Fruit fly (Drosophila melanogaster) whole organism, embryonic: ENCODE results near the gene Cp18.
A peak's percentile ranks its signal among the peaks of the same experiment; 100 is the strongest.

ENCODE experiments used
- Asciz ChIP-seq: fragments of 200-800 bp; sonication (Bioruptor generic); optimal IDR thresholded peaks from 2 replicates; lab custom pipeline; 2017; ENCODE audit warnings: missing biosample characterization, mild to moderate bottlenecking, missing genetic modification characterization, missing genetic modification reagents
- Atf6 ChIP-seq: fragments of 200-800 bp; sonication (Bioruptor generic); IDR thresholded peaks from 2 replicates; pipeline ENCODE4 v1.3.6; 2022; ENCODE audit warnings: missing biosample characterization, missing genetic modification characterization
- Blimp-1 ChIP-seq: fragments of 200-800 bp; sonication (Bioruptor generic); optimal IDR thresholded peaks from 3 replicates; lab custom pipeline; 2018; ENCODE audit warnings: missing biosample characterization, missing genetic modification characterization, mild to moderate bottlenecking, moderate library complexity, missing genetic modification reagents
- CG10267 ChIP-seq: fragments of 200-800 bp; sonication (Bioruptor generic); optimal IDR thresholded peaks from 2 replicates; lab custom pipeline; 2018; ENCODE audit warnings: missing biosample characterization, mild to moderate bottlenecking, missing genetic modification characterization, moderate library complexity
- CG12299 ChIP-seq: fragments of 200-800 bp; sonication (Bioruptor generic); optimal IDR thresholded peaks from 2 replicates; lab custom pipeline; 2018; ENCODE audit warnings: missing biosample characterization, mild to moderate bottlenecking, missing genetic modification characterization
- CG12744 ChIP-seq: fragments of 200-800 bp; sonication (Bioruptor generic); optimal IDR thresholded peaks from 2 replicates; lab custom pipeline; 2016; ENCODE audit warnings: missing biosample characterization, missing genetic modification characterization
- CG12942 ChIP-seq: fragments of 200-800 bp; sonication (Bioruptor generic); optimal IDR thresholded peaks from 3 replicates; lab custom pipeline; 2016; ENCODE audit warnings: missing biosample characterization, missing genetic modification characterization
- CG14014 ChIP-seq: fragments of 200-800 bp; sonication (Bioruptor generic); IDR thresholded peaks from 2 replicates; pipeline ENCODE4 v1.3.6; 2022; ENCODE audit warnings: missing biosample characterization, missing genetic modification characterization
- CG14667 ChIP-seq: fragments of 200-800 bp; sonication (Bioruptor generic); IDR thresholded peaks from 2 replicates; pipeline ENCODE4 v1.3.6; 2022; ENCODE audit warnings: missing biosample characterization, missing genetic modification characterization
- CG15011 ChIP-seq: fragments of 200-800 bp; sonication (Bioruptor generic); optimal IDR thresholded peaks from 3 replicates; lab custom pipeline; 2018; ENCODE audit warnings: missing biosample characterization, mild to moderate bottlenecking, missing genetic modification characterization
- CG15269 ChIP-seq: fragments of 200-800 bp; sonication (Bioruptor generic); optimal IDR thresholded peaks from 2 replicates; lab custom pipeline; 2018; ENCODE audit warnings: missing biosample characterization, mild to moderate bottlenecking, missing genetic modification characterization, moderate library complexity
- CG1529 ChIP-seq: fragments of 200-800 bp; sonication (Bioruptor generic); optimal IDR thresholded peaks from 3 replicates; lab custom pipeline; 2018; ENCODE audit warnings: missing biosample characterization, missing genetic modification characterization
- CG15479 ChIP-seq: fragments of 200-800 bp; sonication (Bioruptor generic); optimal IDR thresholded peaks from 3 replicates; lab custom pipeline; 2019; ENCODE audit warnings: missing biosample characterization, mild to moderate bottlenecking, missing genetic modification characterization, moderate library complexity
- CG1647 ChIP-seq: fragments of 200-800 bp; sonication (Bioruptor generic); optimal IDR thresholded peaks from 3 replicates; lab custom pipeline; 2016; ENCODE audit warnings: missing biosample characterization, missing genetic modification characterization
- CG17802 ChIP-seq: fragments of 200-800 bp; sonication (Bioruptor generic); optimal IDR thresholded peaks from 2 replicates; lab custom pipeline; 2018; ENCODE audit warnings: missing biosample characterization, mild to moderate bottlenecking, missing genetic modification characterization, moderate library complexity
- CG2199 ChIP-seq: fragments of 200-800 bp; sonication (Bioruptor generic); IDR thresholded peaks from 3 replicates; pipeline ENCODE4 v1.3.6; 2022; ENCODE audit warnings: missing biosample characterization, missing genetic modification characterization
- CG2875 ChIP-seq: fragments of 200-800 bp; sonication (Bioruptor generic); optimal IDR thresholded peaks from 2 replicates; lab custom pipeline; 2017; ENCODE audit warnings: missing biosample characterization, mild to moderate bottlenecking, missing genetic modification characterization, missing genetic modification reagents
- CG2889 ChIP-seq: fragments of 200-800 bp; sonication (Bioruptor generic); IDR thresholded peaks from 3 replicates; pipeline ENCODE4 v1.3.6; 2022; ENCODE audit warnings: missing biosample characterization, missing genetic modification characterization
- CG3838 ChIP-seq: fragments of 200-800 bp; sonication (Bioruptor generic); optimal IDR thresholded peaks from 3 replicates; lab custom pipeline; 2016; ENCODE audit warnings: missing biosample characterization, missing genetic modification characterization
- CG3847 ChIP-seq: fragments of 200-800 bp; sonication (Bioruptor generic); IDR thresholded peaks from 2 replicates; pipeline ENCODE4 v1.3.6; 2022; ENCODE audit warnings: missing biosample characterization, missing genetic modification characterization
- CG6689 ChIP-seq: fragments of 200-800 bp; sonication (Bioruptor generic); IDR thresholded peaks from 2 replicates; pipeline ENCODE4 v1.3.6; 2022; ENCODE audit warnings: missing biosample characterization, missing genetic modification characterization
- CG7745 ChIP-seq: fragments of 200-800 bp; sonication (Bioruptor generic); optimal IDR thresholded peaks from 2 replicates; lab custom pipeline; 2018; ENCODE audit warnings: missing biosample characterization, mild to moderate bottlenecking, missing genetic modification characterization, moderate library complexity
- CG7987 ChIP-seq: fragments of 200-800 bp; sonication (Bioruptor generic); optimal IDR thresholded peaks from 2 replicates; lab custom pipeline; 2018; ENCODE audit warnings: missing biosample characterization, mild to moderate bottlenecking, missing genetic modification characterization, moderate library complexity
- CG8290 ChIP-seq, 3 experiments: fragments of 200-800 bp; sonication (Bioruptor generic); optimal IDR thresholded peaks; 2 replicates each; lab custom pipeline; 2016 to 2019; ENCODE audit warnings: missing biosample characterization in 3 of 3, missing genetic modification characterization in 3 of 3, mild to moderate bottlenecking in 2 of 3, moderate library complexity in 1 of 3
- CG9437 ChIP-seq: fragments of 200-800 bp; sonication (Bioruptor generic); optimal IDR thresholded peaks from 2 replicates; lab custom pipeline; 2018; ENCODE audit warnings: missing biosample characterization, mild to moderate bottlenecking, missing genetic modification characterization
- CG9727 ChIP-seq: fragments of 200-800 bp; sonication (Bioruptor generic); optimal IDR thresholded peaks from 3 replicates; lab custom pipeline; 2017; ENCODE audit warnings: missing biosample characterization, mild to moderate bottlenecking, missing genetic modification characterization
- E2f2 ChIP-seq: fragments of 200-800 bp; sonication (Bioruptor generic); IDR thresholded peaks from 2 replicates; pipeline ENCODE4 v1.3.6; 2022; ENCODE audit warnings: missing biosample characterization, missing genetic modification characterization
- Ets97D ChIP-seq: fragments of 200-800 bp; sonication (Bioruptor generic); optimal IDR thresholded peaks from 3 replicates; lab custom pipeline; 2016; ENCODE audit warnings: missing biosample characterization, missing genetic modification characterization
- HmgZ ChIP-seq: fragments of 200-800 bp; sonication (Bioruptor generic); optimal IDR thresholded peaks from 2 replicates; lab custom pipeline; 2018; ENCODE audit warnings: missing biosample characterization, mild to moderate bottlenecking, missing genetic modification characterization
- MBD-R2 ChIP-seq: fragments of 200-800 bp; sonication (Bioruptor generic); IDR thresholded peaks from 2 replicates; pipeline ENCODE4 v1.3.6; 2022; ENCODE audit warnings: missing biosample characterization, missing genetic modification characterization
- NC2α ChIP-seq: fragments of 200-800 bp; sonication (Bioruptor generic); optimal IDR thresholded peaks from 2 replicates; lab custom pipeline; 2016; ENCODE audit warnings: missing biosample characterization, missing genetic modification characterization
- Nf-YB ChIP-seq: fragments of 200-800 bp; sonication (Bioruptor generic); optimal IDR thresholded peaks from 3 replicates; lab custom pipeline; 2019; ENCODE audit warnings: missing biosample characterization, mild to moderate bottlenecking, missing genetic modification characterization, moderate library complexity
- Oli ChIP-seq: fragments of 200-800 bp; sonication (Bioruptor generic); optimal IDR thresholded peaks from 2 replicates; lab custom pipeline; 2018; ENCODE audit warnings: missing biosample characterization, mild to moderate bottlenecking, missing genetic modification characterization, moderate library complexity
- Rfx ChIP-seq: fragments of 200-800 bp; sonication (Bioruptor generic); IDR thresholded peaks from 2 replicates; pipeline ENCODE4 v1.3.6; 2022; ENCODE audit warnings: missing biosample characterization, missing genetic modification characterization
- Rx ChIP-seq: fragments of 200-800 bp; sonication (Bioruptor generic); IDR thresholded peaks from 2 replicates; pipeline ENCODE4 v1.3.6; 2022; ENCODE audit warnings: missing biosample characterization, missing genetic modification characterization
- Sox100B ChIP-seq: fragments of 200-800 bp; sonication (Bioruptor generic); optimal IDR thresholded peaks from 3 replicates; lab custom pipeline; 2018; ENCODE audit warnings: missing biosample characterization, mild to moderate bottlenecking, missing genetic modification characterization
- Sry-β ChIP-seq: fragments of 200-800 bp; sonication (Bioruptor generic); optimal IDR thresholded peaks from 2 replicates; lab custom pipeline; 2018; ENCODE audit warnings: missing biosample characterization, mild to moderate bottlenecking, missing genetic modification characterization, moderate library complexity
- ap ChIP-seq: fragments of 200-800 bp; sonication (Bioruptor generic); IDR thresholded peaks from 2 replicates; pipeline ENCODE4 v1.3.6; 2022; ENCODE audit warnings: missing biosample characterization, missing genetic modification characterization
- bigmax ChIP-seq: fragments of 200-800 bp; sonication (Bioruptor generic); optimal IDR thresholded peaks from 2 replicates; lab custom pipeline; 2018; ENCODE audit warnings: missing biosample characterization, mild to moderate bottlenecking, missing genetic modification characterization
- eyg ChIP-seq: fragments of 200-800 bp; sonication (Bioruptor generic); optimal IDR thresholded peaks from 3 replicates; lab custom pipeline; 2016; ENCODE audit warnings: missing biosample characterization, missing genetic modification characterization
- grau ChIP-seq: fragments of 200-800 bp; optimal IDR thresholded peaks from 3 replicates; lab custom pipeline; 2019; ENCODE audit warnings: missing biosample characterization, mild to moderate bottlenecking, missing genetic modification characterization, moderate library complexity
- ham ChIP-seq: fragments of 200-800 bp; sonication (Bioruptor generic); IDR thresholded peaks from 2 replicates; pipeline ENCODE4 v1.3.6; 2022; ENCODE audit warnings: missing biosample characterization, missing genetic modification characterization
- ken ChIP-seq: fragments of 200-800 bp; sonication (Bioruptor generic); IDR thresholded peaks from 3 replicates; pipeline ENCODE4 v1.3.6; 2022; ENCODE audit warnings: missing biosample characterization, missing genetic modification characterization
- nau ChIP-seq: fragments of 200-800 bp; sonication (Bioruptor generic); optimal IDR thresholded peaks from 3 replicates; lab custom pipeline; 2017; ENCODE audit warnings: missing biosample characterization, mild to moderate bottlenecking, missing genetic modification characterization, missing genetic modification reagents
- pnt ChIP-seq: fragments of 200-800 bp; sonication (Bioruptor generic); optimal IDR thresholded peaks from 3 replicates; lab custom pipeline; 2016; ENCODE audit warnings: missing biosample characterization, missing genetic modification characterization
- pum ChIP-seq: fragments of 200-800 bp; sonication (Bioruptor generic); optimal IDR thresholded peaks from 2 replicates; lab custom pipeline; 2016; ENCODE audit warnings: missing biosample characterization, missing genetic modification characterization
- twi ChIP-seq: fragments of 200-800 bp; optimal IDR thresholded peaks from 2 replicates; lab custom pipeline; 2019; ENCODE audit warnings: missing biosample characterization, mild to moderate bottlenecking, missing genetic modification characterization, moderate library complexity
- vfl ChIP-seq: fragments of 200-800 bp; sonication (Bioruptor generic); optimal IDR thresholded peaks from 2 replicates; lab custom pipeline; 2016; ENCODE audit warnings: missing biosample characterization, missing genetic modification characterization
- wek ChIP-seq: fragments of 200-800 bp; sonication (Bioruptor generic); optimal IDR thresholded peaks from 3 replicates; lab custom pipeline; 2018; ENCODE audit warnings: missing biosample characterization, mild to moderate bottlenecking, missing genetic modification characterization, moderate library complexity
- zen2 ChIP-seq: fragments of 200-800 bp; sonication (Bioruptor generic); IDR thresholded peaks from 3 replicates; pipeline ENCODE4 v1.3.6; 2022; ENCODE audit warnings: missing biosample characterization, missing genetic modification characterization; ENCODE audit not compliant: partially characterized antibody

Cp18 gene

DNA sequence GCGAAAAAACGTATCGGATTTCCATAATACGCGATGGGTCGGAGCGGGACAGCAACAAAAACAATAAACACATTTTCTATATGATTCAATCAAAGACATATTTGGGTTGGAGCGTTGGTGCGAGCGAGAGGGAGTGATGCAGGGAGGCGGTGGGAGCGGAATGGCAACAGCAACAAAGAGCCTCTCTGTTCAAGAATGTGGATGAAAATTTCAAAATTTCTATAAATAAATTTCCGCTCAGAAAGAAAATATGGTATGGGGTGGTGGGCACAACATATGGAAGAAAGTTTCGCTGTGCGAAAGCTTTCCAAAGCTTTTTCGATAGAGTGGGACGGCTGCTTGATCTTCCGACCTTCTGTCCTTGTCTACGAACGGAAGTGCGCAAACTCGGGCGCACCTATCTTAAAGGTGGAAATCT lies 14.5 kb downstream of the Cp18 start (continued):
- TF ChIP-seq eyg (GFP tag; lab: Kevin White, UChicago) (no peak), ap (GFP tag; lab: Robert Waterston, UW) (0 out of 2 replicates have a peak, but pooled peaks have one; percentile 10), pum (GFP tag; lab: Kevin White, UChicago) (no peak), CG3847 (GFP tag; lab: Robert Waterston, UW) (no peak), CG7745 (tag; lab: Kevin White, UChicago) (no peak), CG2875 (GFP tag; lab: Kevin White, UChicago) (peak; percentile 27), CG8290 (GFP tag; optimal IDR thresholded peaks at IDR 0.05; lab: Kevin White, UChicago) (no peak), CG8290 (tag; optimal IDR thresholded peaks at IDR 0.05; lab: Kevin White, UChicago) (peak in 1 of 2 experiments; percentile 41), CG9437 (GFP tag; lab: Kevin White, UChicago) (peak; percentile 39), wek (peak; percentile 48), CG10267 (tag; lab: Kevin White, UChicago) (no peak), Atf6 (no peak), CG14667 (GFP tag; lab: Robert Waterston, UW) (no peak), CG12299 (tag; lab: Kevin White, UChicago) (no peak), CG15479 (GFP tag; lab: Kevin White, UChicago) (no peak), grau (tag; lab: Kevin White, UChicago) (peak; percentile 28), CG14014 (GFP tag; lab: Robert Waterston, UW) (peak; percentile 25; the same call in 1 of the 2 replicates), CG15269 (tag; lab: Kevin White, UChicago) (no peak), ham (GFP tag; lab: Robert Waterston, UW) (no peak), ken (GFP tag; lab: Robert Waterston, UW) (no peak), Sox100B (GFP tag; lab: Kevin White, UChicago) (no peak), Oli (tag; lab: Kevin White, UChicago) (peak; percentile 21), Rfx (peak; percentile 37; the same call in 1 of the 2 replicates), CG2199 (GFP tag; lab: Robert Waterston, UW) (peak; percentile 32; the same call in 1 of the 3 replicates), Blimp-1 (GFP tag; lab: Kevin White, UChicago) (no peak), CG17802 (tag; lab: Kevin White, UChicago) (no peak), pnt (GFP tag; lab: Kevin White, UChicago) (no peak), CG2889 (GFP tag; lab: Robert Waterston, UW) (no peak), HmgZ (no peak), nau (no peak), Nf-YB (GFP tag; lab: Kevin White, UChicago) (no peak), Sry-β (GFP tag; lab: Kevin White, UChicago) (no peak), CG12942 (no peak), NC2α (GFP tag; lab: Kevin White, UChicago) (no peak), zen2 (GFP tag; lab: Robert Waterston, UW) (no peak), bigmax (GFP tag; lab: Kevin White, UChicago) (no peak), CG7987 (GFP tag; lab: Kevin White, UChicago) (peak; percentile 49), CG1647 (GFP tag; lab: Kevin White, UChicago) (no peak), CG12744 (GFP tag; lab: Kevin White, UChicago) (peak; percentile 52), vfl (no peak), Asciz (peak; percentile 29), CG1529 (GFP tag; lab: Kevin White, UChicago) (no peak), CG9727 (GFP tag; lab: Kevin White, UChicago) (no peak), twi (tag; lab: Kevin White, UChicago) (no peak), CG15011 (peak; percentile 17), Rx (GFP tag; lab: Robert Waterston, UW) (0 out of 2 replicates have a peak, but pooled peaks have one; percentile 18), CG3838 (GFP tag; lab: Kevin White, UChicago) (no peak), E2f2 (GFP tag; lab: Robert Waterston, UW) (no peak; the same call in 1 of the 2 replicates), MBD-R2 (GFP tag; lab: Robert Waterston, UW) (peak; percentile 22; the same call in 1 of the 2 replicates), CG6689 (GFP tag; lab: Robert Waterston, UW) (no peak), Ets97D (GFP tag; lab: Kevin White, UChicago) (peak; percentile 94)
